Worm (Caenorhabditis elegans): ENCODE measurements around the gene srz-25.

DNA sequence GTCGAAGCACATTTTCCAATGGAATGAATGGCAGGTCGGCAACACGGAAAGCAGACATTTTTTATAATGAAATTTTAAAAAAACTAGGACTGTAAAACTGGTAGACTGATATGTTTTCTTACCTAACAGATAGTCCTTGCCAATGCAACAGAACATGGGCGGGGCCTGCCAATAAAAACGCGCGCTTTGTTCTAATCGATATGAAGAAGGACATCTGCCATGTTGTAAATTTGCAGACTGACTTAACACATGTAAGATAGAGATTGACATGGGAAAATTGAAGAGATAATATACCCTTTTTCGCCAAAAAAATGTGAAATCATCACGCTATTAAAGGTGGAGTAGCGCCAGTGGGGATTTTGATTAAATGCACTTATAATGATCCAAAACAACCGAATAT lies 12.4 kb downstream of the srz-25 start, which contains the start of gene C38D9.8:
- TF ChIP-seq cog-1 (tag; optimal IDR thresholded peaks at IDR 0.05) (no peak), flt-1 (GFP tag; IDR thresholded peaks at IDR 0.05) (no peak)
